Worm (Caenorhabditis elegans) whole organism, L1 larva: ENCODE data around the gene rnf-113.

Experiments used
- C04F5.9 ChIP-seq: sonication (generic microtip); optimal IDR thresholded peaks from 2 replicates; lab custom pipeline; 2016; ENCODE audit warnings: missing genetic modification characterization, missing compliant biosample characterization
- F16B12.6 ChIP-seq: fragments of 150-350 bp; optimal IDR thresholded peaks from 2 replicates; lab custom pipeline; 2014; ENCODE audit warnings: missing biosample characterization, missing genetic modification characterization
- Y116A8C.19 ChIP-seq: sonication (generic microtip); optimal IDR thresholded peaks from 2 replicates; lab custom pipeline; 2016; ENCODE audit warnings: missing compliant biosample characterization, missing genetic modification characterization, borderline replicate concordance
- aha-1 ChIP-seq: fragments of 150-350 bp; optimal IDR thresholded peaks from 2 replicates; lab custom pipeline; 2014; ENCODE audit warnings: missing biosample characterization, missing genetic modification characterization
- ama-1 ChIP-seq: fragments of 150-350 bp; optimal IDR thresholded peaks from 2 replicates; lab custom pipeline; 2014
- blmp-1 ChIP-seq: fragments of 150-350 bp; optimal IDR thresholded peaks from 2 replicates; lab custom pipeline; 2014; ENCODE audit warnings: missing biosample characterization, missing genetic modification characterization
- ceh-8 ChIP-seq: fragments of 200-800 bp; sonication (Bioruptor generic); optimal IDR thresholded peaks from 2 replicates; lab custom pipeline; 2018; ENCODE audit warnings: mild to moderate bottlenecking, missing genetic modification characterization, moderate library complexity, missing compliant biosample characterization
- ceh-90 ChIP-seq: sonication (generic microtip); optimal IDR thresholded peaks from 2 replicates; lab custom pipeline; 2016; ENCODE audit warnings: missing genetic modification characterization, missing compliant biosample characterization
- dpl-1 ChIP-seq, 3 experiments: fragments of 150-350 bp in 2 of 3; sonication (generic microtip) in 1 of 3; optimal IDR thresholded peaks; 2 replicates each; lab custom pipeline; 2014 to 2017; ENCODE audit warnings: missing biosample characterization in 3 of 3, missing genetic modification characterization in 3 of 3, missing genetic modification reagents in 3 of 3
- dsc-1 ChIP-seq: sonication (generic microtip); optimal IDR thresholded peaks from 2 replicates; lab custom pipeline; 2016; ENCODE audit warnings: mild to moderate bottlenecking, missing genetic modification characterization, missing compliant biosample characterization
- efl-1 ChIP-seq, 4 experiments: fragments of 150-350 bp; optimal IDR thresholded peaks in 3 of 4; peaks in 1 of 4; 1 replicate in 1 of 4; 2 replicates in 3 of 4; lab custom pipeline; 2014; ENCODE audit warnings: missing biosample characterization in 2 of 4, missing genetic modification characterization in 2 of 4, missing genetic modification reagents in 2 of 4
- efl-3 ChIP-seq: fragments of 200-800 bp; sonication (Bioruptor generic); optimal IDR thresholded peaks from 2 replicates; lab custom pipeline; 2018; ENCODE audit warnings: mild to moderate bottlenecking, missing genetic modification characterization, missing compliant biosample characterization
- egl-13 ChIP-seq: sonication (generic microtip); optimal IDR thresholded peaks from 2 replicates; lab custom pipeline; 2016; ENCODE audit warnings: missing genotype, missing genetic modification reagents, missing genetic modification characterization, missing compliant biosample characterization
- elt-2 ChIP-seq: sonication (generic microtip); optimal IDR thresholded peaks from 2 replicates; lab custom pipeline; 2016; ENCODE audit warnings: missing genetic modification characterization, mild to moderate bottlenecking, inconsistent platforms, missing compliant biosample characterization, missing genetic modification reagents
- ets-5 ChIP-seq: fragments of 200-800 bp; sonication (Bioruptor generic); IDR thresholded peaks from 2 replicates; pipeline ENCODE4 v1.3.6; 2022; ENCODE audit warnings: missing genetic modification characterization, missing compliant biosample characterization
- fos-1 ChIP-seq: fragments of 150-350 bp; optimal IDR thresholded peaks from 2 replicates; lab custom pipeline; 2014; ENCODE audit warnings: missing biosample characterization, missing genetic modification characterization
- grh-1 ChIP-seq: fragments of 200-800 bp; sonication (Bioruptor generic); IDR thresholded peaks from 2 replicates; pipeline ENCODE4 v1.3.6; 2022; ENCODE audit warnings: missing genetic modification reagents, missing genetic modification characterization, missing compliant biosample characterization
- hlh-17 ChIP-seq: fragments of 200-800 bp; sonication (Bioruptor generic); optimal IDR thresholded peaks from 2 replicates; lab custom pipeline; 2018; ENCODE audit warnings: missing genetic modification characterization, mild to moderate bottlenecking, missing compliant biosample characterization, moderate library complexity, borderline replicate concordance
- hlh-4 ChIP-seq: sonication (generic microtip); optimal IDR thresholded peaks from 2 replicates; lab custom pipeline; 2016; ENCODE audit warnings: mild to moderate bottlenecking, missing genetic modification characterization, missing compliant biosample characterization
- hpl-2 ChIP-seq: fragments of 150-350 bp; optimal IDR thresholded peaks from 2 replicates; lab custom pipeline; 2014; ENCODE audit warnings: missing biosample characterization, missing genetic modification reagents, missing genetic modification characterization
- irx-1 ChIP-seq: sonication (generic microtip); optimal IDR thresholded peaks from 2 replicates; lab custom pipeline; 2016; ENCODE audit warnings: missing genetic modification characterization, missing compliant biosample characterization
- isw-1 ChIP-seq: fragments of 200-800 bp; sonication (Bioruptor generic); IDR thresholded peaks from 2 replicates; pipeline ENCODE4 v1.3.6; 2022; ENCODE audit warnings: missing genetic modification characterization, missing compliant biosample characterization
- jun-1 ChIP-seq: fragments of 150-350 bp; optimal IDR thresholded peaks from 2 replicates; lab custom pipeline; 2014; ENCODE audit warnings: missing biosample characterization, missing genetic modification reagents, missing genetic modification characterization
- lin-14 ChIP-seq: fragments of 200-800 bp; sonication (Bioruptor generic); optimal IDR thresholded peaks from 2 replicates; lab custom pipeline; 2018; ENCODE audit warnings: mild to moderate bottlenecking, missing genetic modification characterization, moderate library complexity, missing compliant biosample characterization
- lin-15B ChIP-seq: fragments of 150-350 bp; sonication (generic microtip); optimal IDR thresholded peaks from 3 replicates; lab custom pipeline; 2014; ENCODE audit warnings: missing biosample characterization, missing genetic modification characterization
- lin-35 ChIP-seq, 2 experiments: fragments of 150-350 bp; optimal IDR thresholded peaks; 2 replicates each; lab custom pipeline; 2014; ENCODE audit warnings: missing biosample characterization in 2 of 2, missing genetic modification characterization in 2 of 2, missing genetic modification reagents in 2 of 2
- lsy-2 ChIP-seq, 2 experiments: fragments of 150-350 bp; optimal IDR thresholded peaks; 2 replicates each; lab custom pipeline; 2014; ENCODE audit warnings: missing biosample characterization in 2 of 2, missing genetic modification characterization in 2 of 2
- mdl-1 ChIP-seq, 2 experiments: fragments of 150-350 bp; optimal IDR thresholded peaks; 2 replicates each; lab custom pipeline; 2014 to 2017; ENCODE audit warnings: missing biosample characterization in 2 of 2, missing genetic modification characterization in 2 of 2, inconsistent platforms in 1 of 2
- mef-2 ChIP-seq: fragments of 150-350 bp; optimal IDR thresholded peaks from 2 replicates; lab custom pipeline; 2014; ENCODE audit warnings: missing biosample characterization, missing genetic modification characterization
- mep-1 ChIP-seq: fragments of 150-350 bp; optimal IDR thresholded peaks from 2 replicates; lab custom pipeline; 2014; ENCODE audit warnings: missing biosample characterization, missing genetic modification characterization
- nhr-11 ChIP-seq: fragments of 150-350 bp; optimal IDR thresholded peaks from 2 replicates; lab custom pipeline; 2014; ENCODE audit warnings: missing biosample characterization, missing genetic modification characterization
- nhr-12 ChIP-seq: sonication (generic microtip); optimal IDR thresholded peaks from 2 replicates; lab custom pipeline; 2017; ENCODE audit warnings: missing biosample characterization, missing genetic modification characterization
- nhr-19 ChIP-seq: fragments of 200-800 bp; sonication (Bioruptor generic); conservative IDR thresholded peaks from 2 replicates; pipeline ENCODE4 v1.3.6; 2022; ENCODE audit warnings: missing genetic modification characterization, missing compliant biosample characterization
- nhr-20 ChIP-seq: sonication (generic microtip); optimal IDR thresholded peaks from 2 replicates; lab custom pipeline; 2016; ENCODE audit warnings: mild to moderate bottlenecking, missing genetic modification characterization, missing compliant biosample characterization
- nhr-77 ChIP-seq: fragments of 150-350 bp; optimal IDR thresholded peaks from 2 replicates; lab custom pipeline; 2014; ENCODE audit warnings: missing biosample characterization, missing genetic modification characterization
- nhr-84 ChIP-seq: sonication (generic microtip); optimal IDR thresholded peaks from 2 replicates; lab custom pipeline; 2017; ENCODE audit warnings: missing biosample characterization, missing genetic modification characterization
- nhr-85 ChIP-seq: sonication (generic microtip); peaks from one replicate; lab custom pipeline; 2016; ENCODE audit warnings: missing genetic modification characterization, inconsistent platforms, missing compliant biosample characterization
- pag-3 ChIP-seq: sonication (generic microtip); optimal IDR thresholded peaks from 2 replicates; lab custom pipeline; 2017; ENCODE audit warnings: missing genetic modification characterization, mild to moderate bottlenecking, missing compliant biosample characterization, antibody characterized with exemption, borderline replicate concordance; ENCODE audit not compliant: insufficient read depth
- pax-3 ChIP-seq: fragments of 200-800 bp; sonication (Bioruptor generic); optimal IDR thresholded peaks from 2 replicates; lab custom pipeline; 2018; ENCODE audit warnings: mild to moderate bottlenecking, missing genetic modification characterization, moderate library complexity, missing compliant biosample characterization
- skn-1 ChIP-seq: fragments of 150-350 bp; optimal IDR thresholded peaks from 2 replicates; lab custom pipeline; 2014; ENCODE audit warnings: missing biosample characterization, missing genetic modification characterization
- snu-23 ChIP-seq: sonication (generic microtip); optimal IDR thresholded peaks from 2 replicates; lab custom pipeline; 2016; ENCODE audit warnings: missing genetic modification characterization, missing compliant biosample characterization
- sox-4 ChIP-seq: sonication (generic microtip); optimal IDR thresholded peaks from 2 replicates; lab custom pipeline; 2016; ENCODE audit warnings: missing genetic modification characterization, missing compliant biosample characterization
- sptf-1 ChIP-seq: fragments of 150-350 bp; optimal IDR thresholded peaks from 2 replicates; lab custom pipeline; 2014; ENCODE audit warnings: missing biosample characterization, missing genetic modification characterization
- tbx-2 ChIP-seq: sonication (generic microtip); optimal IDR thresholded peaks from 2 replicates; lab custom pipeline; 2016; ENCODE audit warnings: missing genetic modification characterization, missing compliant biosample characterization
- tlp-1 ChIP-seq: fragments of 150-350 bp; optimal IDR thresholded peaks from 2 replicates; lab custom pipeline; 2014; ENCODE audit warnings: missing biosample characterization, missing genetic modification characterization
- unc-130 ChIP-seq: fragments of 150-350 bp; optimal IDR thresholded peaks from 2 replicates; lab custom pipeline; 2017; ENCODE audit warnings: missing biosample characterization, missing genetic modification characterization, inconsistent platforms
- xbp-1 ChIP-seq: sonication (generic microtip); optimal IDR thresholded peaks from 2 replicates; lab custom pipeline; 2016; ENCODE audit warnings: missing genetic modification characterization, missing compliant biosample characterization

rnf-113 gene

DNA sequence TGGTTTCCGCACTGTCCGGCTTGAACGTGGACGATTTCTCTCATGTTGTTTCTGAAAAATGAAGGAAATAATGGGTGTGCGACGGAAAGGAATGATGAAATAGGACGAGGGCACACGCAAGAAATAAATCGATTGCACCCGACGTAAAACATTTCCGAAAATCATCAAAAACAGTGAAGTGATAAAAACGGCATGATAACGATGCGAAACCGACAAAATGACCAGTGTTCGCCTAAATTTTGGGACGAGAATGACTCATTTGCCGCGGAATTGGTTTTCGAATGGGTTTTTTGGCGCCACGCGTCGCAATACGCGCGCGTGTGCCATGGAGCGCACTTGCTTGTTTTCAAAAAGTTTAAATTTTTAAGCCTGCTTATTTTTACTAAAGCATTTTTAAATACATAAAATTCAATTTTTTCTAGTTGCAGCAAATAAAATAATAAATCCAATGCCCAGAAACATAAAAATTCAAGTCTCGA lies 15.0 kb downstream of the rnf-113 start, which contains the start of the genes tbb-1 and rib-2 (continued):
- no peak for TF ChIP-seq nhr-19 (GFP tag; lab: Robert Waterston, UW)
- TF ChIP-seq hpl-2 (GFP tag; lab: Kevin White, UChicago): no peak
- peak; percentile 61 for TF ChIP-seq blmp-1
- no peak for TF ChIP-seq hlh-4
- TF ChIP-seq lin-14 (GFP tag; lab: Kevin White, UChicago): peak; percentile 85
- no peak for TF ChIP-seq nhr-12 (tag; lab: Kevin White, UChicago)
- peak; percentile 63 for TF ChIP-seq nhr-77 (tag; lab: Kevin White, UChicago)
- peak; percentile 76 for TF ChIP-seq snu-23
- no peak for TF ChIP-seq pag-3 (tag; lab: Kevin White, UChicago)
- no peak for TF ChIP-seq dsc-1 (tag; lab: Kevin White, UChicago)

DNA sequence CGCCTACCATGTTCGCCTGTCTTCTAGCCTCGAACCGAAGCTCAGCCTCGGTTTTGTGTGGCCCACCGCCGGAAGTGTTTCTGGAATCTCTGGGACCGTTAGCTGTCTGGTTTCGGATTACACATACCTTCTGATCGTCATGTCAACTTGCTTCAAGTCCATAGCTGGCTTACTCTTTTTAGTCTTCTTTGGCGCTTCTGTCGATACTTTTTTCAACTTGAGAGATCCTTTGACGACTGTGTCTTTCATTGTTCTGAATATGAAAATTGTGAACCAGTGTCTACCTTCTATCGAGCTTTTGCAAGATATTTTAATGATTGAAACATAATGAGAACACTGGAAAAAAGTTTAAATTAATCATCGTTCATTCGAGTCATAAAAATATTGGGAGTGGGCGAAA lies 16.9 kb downstream of the rnf-113 start, which contains the start of gene K01G5.8:
Gene K01G5.8, minus strand, starts transcription at position 255 of the 400 bp plus-strand sequence.
- TF ChIP-seq efl-1 (optimal IDR thresholded peaks at IDR 0.05; lab: Kevin White, UChicago) (no peak), efl-1 (GFP tag; optimal IDR thresholded peaks at IDR 0.05 in 1 of 2; lab: Kevin White, UChicago) (peak in 1 of 2 experiments; percentile 72), ceh-8 (no peak)

DNA sequence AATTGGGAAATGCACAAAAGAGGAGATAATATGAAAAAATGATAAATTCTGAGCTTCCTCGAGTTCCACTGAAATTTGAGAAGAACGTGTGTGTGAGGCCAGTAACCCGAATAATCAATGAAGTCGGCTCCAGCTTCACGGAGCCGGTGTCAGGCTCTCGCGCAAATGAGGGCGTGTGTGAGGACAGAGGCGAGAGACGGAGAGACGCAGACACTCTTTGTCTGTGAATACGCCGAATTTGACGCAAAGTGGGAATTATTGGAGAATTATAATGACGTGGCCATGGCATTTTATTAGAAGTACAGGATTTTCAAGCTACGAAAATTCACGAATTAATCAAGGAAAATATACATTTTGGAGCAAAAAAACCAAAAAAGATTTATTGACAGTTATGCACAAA lies 17.5 kb downstream of the rnf-113 start:
- TF ChIP-seq egl-13 (tag; lab: Kevin White, UChicago): peak; percentile 33
- no peak for TF ChIP-seq aha-1 (tag; lab: Kevin White, UChicago)
- TF ChIP-seq lin-15B (tag; lab: Kevin White, UChicago): no peak
- TF ChIP-seq grh-1 (GFP tag; lab: Robert Waterston, UW): no peak
- peak; percentile 70 for TF ChIP-seq nhr-85 (tag; lab: Kevin White, UChicago)
- peak; percentile 47 for TF ChIP-seq nhr-20 (tag; lab: Kevin White, UChicago)
- TF ChIP-seq nhr-19 (GFP tag; lab: Robert Waterston, UW): no peak
- TF ChIP-seq lin-14 (GFP tag; lab: Kevin White, UChicago): peak; percentile 66
- no peak for TF ChIP-seq elt-2
- TF ChIP-seq pax-3 (tag; lab: Kevin White, UChicago): peak; percentile 5
- TF ChIP-seq tlp-1 (tag; lab: Kevin White, UChicago): no peak
- no peak for TF ChIP-seq sptf-1
- peak; percentile 70 for TF ChIP-seq xbp-1 (tag; lab: Kevin White, UChicago)
- TF ChIP-seq unc-130 (tag; lab: Kevin White, UChicago): no peak
- TF ChIP-seq mep-1 (tag; lab: Kevin White, UChicago): peak; percentile 53
- TF ChIP-seq Y116A8C.19 (tag; lab: Kevin White, UChicago): no peak
- no peak for TF ChIP-seq mef-2
- no peak for TF ChIP-seq nhr-12 (tag; lab: Kevin White, UChicago)
- no peak for TF ChIP-seq sox-4 (tag; lab: Kevin White, UChicago)
- no peak; the same call in 1 of the 2 replicates for TF ChIP-seq isw-1 (GFP tag; lab: Robert Waterston, UW)
- peak; percentile 88 for TF ChIP-seq F16B12.6 (tag; lab: Kevin White, UChicago)
- TF ChIP-seq ceh-90 (tag; lab: Kevin White, UChicago): no peak
- peak; percentile 71 for TF ChIP-seq snu-23
- TF ChIP-seq C04F5.9 (tag; lab: Kevin White, UChicago): no peak
- peak; percentile 21 to 70 for TF ChIP-seq lsy-2 (tag; optimal IDR thresholded peaks at IDR 0.05; lab: Kevin White, UChicago)
- TF ChIP-seq hlh-4: no peak
- TF ChIP-seq nhr-11 (tag; lab: Kevin White, UChicago): no peak
- TF ChIP-seq nhr-84 (tag; lab: Kevin White, UChicago): no peak
- TF ChIP-seq skn-1 (tag; lab: Kevin White, UChicago): peak; percentile 8
- TF ChIP-seq mdl-1 (tag; optimal IDR thresholded peaks at IDR 0.05; lab: Kevin White, UChicago): peak in 1 of 2 experiments; percentile 24
- peak; percentile 64 to 68 for TF ChIP-seq lin-35 (GFP tag; optimal IDR thresholded peaks at IDR 0.05; lab: Kevin White, UChicago)
- peak; percentile 49 for TF ChIP-seq fos-1
- peak; percentile 4 for TF ChIP-seq jun-1 (tag; lab: Kevin White, UChicago)
- peak; percentile 57 for TF ChIP-seq tbx-2 (tag; lab: Kevin White, UChicago)
- no peak for TF ChIP-seq nhr-77 (tag; lab: Kevin White, UChicago)
- TF ChIP-seq ets-5: no peak
- TF ChIP-seq efl-3 (GFP tag; lab: Kevin White, UChicago): no peak
- peak in 2 of 3 experiments; percentile 35 to 66 for TF ChIP-seq dpl-1 (GFP tag; optimal IDR thresholded peaks at IDR 0.05; lab: Kevin White, UChicago)
- TF ChIP-seq ama-1 (lab: Kevin White, UChicago): peak; percentile 39
- no peak for TF ChIP-seq hlh-17 (GFP tag; lab: Kevin White, UChicago)
- peak; percentile 6 for TF ChIP-seq irx-1 (tag; lab: Kevin White, UChicago)
- TF ChIP-seq efl-1 (optimal IDR thresholded peaks at IDR 0.05; lab: Kevin White, UChicago): peak; percentile 67 to 72
- peak in 1 of 2 experiments; percentile 58 for TF ChIP-seq efl-1 (GFP tag; optimal IDR thresholded peaks at IDR 0.05 in 1 of 2; lab: Kevin White, UChicago)
